Worm (Caenorhabditis elegans): ENCODE data around the gene F38B6.7.

- TF ChIP-seq flt-1 (GFP tag; IDR thresholded peaks at IDR 0.05) (no peak), cog-1 (tag; optimal IDR thresholded peaks at IDR 0.05) (no peak), klf-2 (GFP tag; conservative IDR thresholded peaks at IDR 0.05) (no peak), ztf-23 (GFP tag; IDR thresholded peaks at IDR 0.05) (no peak), ref-1 (GFP tag; conservative IDR thresholded peaks at IDR 0.05) (no peak)
Observed at ce11 chrX:6674333-6674919, 23.7 kb downstream of the F38B6.7 start, which contains the start of gene F38B6.4.

Measured in whole organism, midembryonic.